Worm (Caenorhabditis elegans) whole organism, early embryonic: ENCODE results near the gene snr-4.

Experiments
- aly-1 ChIP-seq: sonication (generic microtip); optimal IDR thresholded peaks from 2 replicates; lab custom pipeline; 2016; ENCODE audit warnings: missing genetic modification characterization, missing compliant biosample characterization
- ama-1 ChIP-seq: fragments of 150-350 bp; optimal IDR thresholded peaks from 2 replicates; lab custom pipeline; 2014
- ceh-13 ChIP-seq: fragments of 200-800 bp; sonication (Bioruptor generic); optimal IDR thresholded peaks from 2 replicates; lab custom pipeline; 2018; ENCODE audit warnings: mild to moderate bottlenecking, missing genetic modification characterization, missing compliant biosample characterization
- ets-7 ChIP-seq: sonication (generic microtip); optimal IDR thresholded peaks from 2 replicates; lab custom pipeline; 2016; ENCODE audit warnings: missing genotype, missing genetic modification characterization, missing compliant biosample characterization
- flt-1 ChIP-seq: fragments of 200-800 bp; sonication (Bioruptor generic); IDR thresholded peaks from 2 replicates; pipeline ENCODE4 v1.3.6; 2022; ENCODE audit warnings: missing genetic modification characterization, missing compliant biosample characterization
- hmbx-1 ChIP-seq: sonication (generic microtip); optimal IDR thresholded peaks from 2 replicates; lab custom pipeline; 2016; ENCODE audit warnings: mild to moderate bottlenecking, missing genetic modification characterization, missing compliant biosample characterization
- hnd-1 ChIP-seq: sonication (generic microtip); optimal IDR thresholded peaks from 2 replicates; lab custom pipeline; 2016; ENCODE audit warnings: missing genetic modification characterization, missing compliant biosample characterization
- pes-1 ChIP-seq: fragments of 200-800 bp; sonication (Bioruptor generic); IDR thresholded peaks from 2 replicates; pipeline ENCODE4 v1.3.6; 2022; ENCODE audit warnings: missing genetic modification reagents, missing genetic modification characterization, missing compliant biosample characterization
- scrt-1 ChIP-seq: fragments of 200-800 bp; sonication (Bioruptor generic); IDR thresholded peaks from 2 replicates; pipeline ENCODE4 v1.3.6; 2022; ENCODE audit warnings: missing genetic modification characterization, missing compliant biosample characterization
- tra-4 ChIP-seq: sonication (generic microtip); optimal IDR thresholded peaks from 2 replicates; lab custom pipeline; 2017; ENCODE audit warnings: missing genetic modification characterization, missing compliant biosample characterization

DNA sequence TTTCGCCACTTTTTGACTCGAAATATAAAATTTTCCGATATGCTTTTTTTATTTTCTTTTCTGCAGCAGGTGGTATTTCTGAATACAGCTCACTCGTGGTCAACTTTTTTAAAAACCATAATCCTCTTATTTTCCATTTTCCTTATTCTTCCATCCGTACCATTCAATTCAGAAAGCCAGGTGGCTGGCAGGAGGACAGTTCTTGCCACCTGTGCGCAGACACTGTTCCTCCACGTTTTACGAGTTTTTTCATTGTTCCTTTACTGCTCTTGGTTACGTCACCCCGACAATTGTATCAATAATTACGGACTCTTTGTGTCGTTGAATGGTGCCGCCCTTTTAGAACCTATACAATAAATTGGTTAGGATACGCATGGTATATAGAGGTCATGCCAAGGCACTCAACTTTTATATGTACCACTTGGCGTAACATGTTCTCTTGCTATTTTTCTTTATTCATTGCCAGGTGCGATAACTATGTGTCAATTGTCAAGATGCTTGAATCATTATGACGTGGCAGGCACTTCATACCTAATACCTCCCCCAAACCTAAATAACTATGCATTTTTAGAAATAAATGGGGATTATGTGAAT is 26.6 kb downstream of the snr-4 start:
- no peak for TF ChIP-seq hmbx-1 (tag; lab: Kevin White, UChicago)
- no peak for TF ChIP-seq ama-1
- TF ChIP-seq ets-7 (tag; lab: Kevin White, UChicago) = no peak
- TF ChIP-seq aly-1 = no peak
- TF ChIP-seq hnd-1 (tag; lab: Kevin White, UChicago) = no peak
- no peak for TF ChIP-seq tra-4 (tag; lab: Kevin White, UChicago)
- TF ChIP-seq pes-1 (GFP tag; lab: Robert Waterston, UW) = no peak
- no peak for TF ChIP-seq flt-1 (GFP tag; lab: Robert Waterston, UW)
- no peak for TF ChIP-seq ceh-13
- TF ChIP-seq scrt-1 (GFP tag; lab: Robert Waterston, UW) = no peak
